Worm (Caenorhabditis elegans): ENCODE data around the gene F09C12.8.

DNA sequence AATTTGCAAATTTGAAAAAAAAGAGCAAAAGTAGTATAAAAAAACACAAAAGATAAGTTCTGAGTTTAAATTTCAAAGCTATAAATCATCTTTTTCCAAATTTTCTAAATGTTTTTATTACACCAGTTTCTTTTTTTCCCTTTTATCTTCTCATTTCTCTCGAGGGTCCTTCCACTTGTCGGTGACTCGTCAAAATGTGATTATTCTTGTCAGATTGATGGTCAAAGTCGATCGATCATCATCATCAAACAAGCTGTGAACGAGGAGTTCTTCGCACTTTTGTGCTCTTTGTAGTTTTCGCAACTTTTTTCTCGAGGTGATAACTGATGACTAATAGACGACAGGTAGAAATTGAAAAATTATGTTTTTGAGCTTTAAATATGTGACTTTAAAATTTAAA, 8.4 kb downstream of the F09C12.8 start:
- TF ChIP-seq zim-3 (tag; optimal IDR thresholded peaks at IDR 0.05) (no peak), egl-44 (GFP tag; IDR thresholded peaks at IDR 0.05) (no peak), ZK185.1 (tag; optimal IDR thresholded peaks at IDR 0.05; ENCODE audit: poor library complexity, severe bottlenecking) (no peak), tlf-1 (GFP tag; optimal IDR thresholded peaks at IDR 0.05) (no peak), pha-4 (tag; optimal IDR thresholded peaks at IDR 0.05) (no peak), ceh-27 (GFP tag; optimal IDR thresholded peaks at IDR 0.05) (no peak), ztf-22 (GFP tag; optimal IDR thresholded peaks at IDR 0.05) (no peak), ets-4 (GFP tag; optimal IDR thresholded peaks at IDR 0.05) (no peak), rpc-1 (optimal IDR thresholded peaks at IDR 0.05) (no peak), rpc-1 (tag; optimal IDR thresholded peaks at IDR 0.05) (no peak), cebp-2 (GFP tag; IDR thresholded peaks at IDR 0.05) (no peak), ama-1 (optimal IDR thresholded peaks at IDR 0.05) (no peak), ama-1 (GFP tag; optimal IDR thresholded peaks at IDR 0.05) (no peak)

Measured in whole organism, young adult.